Worm (Caenorhabditis elegans): ENCODE data around the gene K08E5.6.
A peak's percentile ranks its signal among the peaks of the same experiment; 100 is the strongest.

K08E5.6 gene

DNA sequence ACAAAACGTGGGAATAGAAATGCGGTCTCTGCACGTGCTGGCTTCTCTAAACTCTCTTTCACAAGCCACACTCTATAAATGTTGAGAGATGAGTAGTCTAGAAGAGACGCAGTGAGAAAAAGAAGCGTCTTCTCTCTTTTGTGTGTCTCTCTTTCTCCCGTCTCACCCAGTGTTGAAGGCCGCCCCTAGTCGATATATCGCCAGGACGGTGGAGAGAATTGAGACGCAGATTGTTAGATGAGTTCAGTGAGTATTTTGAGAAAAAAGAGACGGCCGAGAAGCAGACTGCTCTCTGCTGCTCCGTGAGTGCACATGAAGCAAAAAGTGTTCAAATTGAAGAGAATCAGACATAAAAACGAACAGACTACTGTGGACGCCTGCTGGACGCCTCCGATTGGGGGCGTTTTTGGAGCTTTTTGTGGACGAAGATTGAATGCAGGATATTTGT lies 44.3 kb upstream of the K08E5.6 start (continued):
- peak; percentile 85 for TF ChIP-seq fos-1 (tag; optimal IDR thresholded peaks at IDR 0.05)
- TF ChIP-seq mab-9 (GFP tag; IDR thresholded peaks at IDR 0.05): peak; percentile 50; the same call in 1 of the 2 replicates
- TF ChIP-seq pax-3 (tag; optimal IDR thresholded peaks at IDR 0.05): peak; percentile 53
- TF ChIP-seq mef-2 (tag; optimal IDR thresholded peaks at IDR 0.05): peak; percentile 79
- peak; percentile 83 for TF ChIP-seq mep-1 (tag; optimal IDR thresholded peaks at IDR 0.05)
- peak; percentile 80 for TF ChIP-seq xbp-1 (tag; optimal IDR thresholded peaks at IDR 0.05)
- no peak for TF ChIP-seq alr-1 (tag; optimal IDR thresholded peaks at IDR 0.05; ENCODE audit: borderline replicate concordance)
- TF ChIP-seq mdl-1 (tag; optimal IDR thresholded peaks at IDR 0.05): peak; percentile 88 to 97
- TF ChIP-seq blmp-1 (tag; optimal IDR thresholded peaks at IDR 0.05): peak; percentile 66
- no peak for TF ChIP-seq hlh-4 (tag; optimal IDR thresholded peaks at IDR 0.05)
- peak; percentile 93 for TF ChIP-seq nhr-85 (tag)
- no peak; the same call in 1 of the 2 replicates for TF ChIP-seq ceh-88 (GFP tag; IDR thresholded peaks at IDR 0.05)
- no peak for TF ChIP-seq ceh-90 (tag; optimal IDR thresholded peaks at IDR 0.05)
- peak; percentile 80 to 88 (median 82) for TF ChIP-seq ceh-82 (tag; optimal IDR thresholded peaks at IDR 0.05)
- TF ChIP-seq nhr-28 (tag; optimal IDR thresholded peaks at IDR 0.05): no peak
- peak; percentile 24 for TF ChIP-seq zip-4 (GFP tag; optimal IDR thresholded peaks at IDR 0.05)
- TF ChIP-seq rnt-1 (tag; optimal IDR thresholded peaks at IDR 0.05): peak; percentile 91
- TF ChIP-seq nhr-84 (tag; optimal IDR thresholded peaks at IDR 0.05): no peak
- no peak for TF ChIP-seq nhr-76 (tag; optimal IDR thresholded peaks at IDR 0.05)
- TF ChIP-seq C34B4.2 (tag; optimal IDR thresholded peaks at IDR 0.05): no peak
- no peak; the same call in 1 of the 2 replicates for TF ChIP-seq unc-98 (GFP tag; IDR thresholded peaks at IDR 0.05)
- peak; percentile 95 for TF ChIP-seq snu-23 (GFP tag; optimal IDR thresholded peaks at IDR 0.05)
- TF ChIP-seq fkh-10 (GFP tag; optimal IDR thresholded peaks at IDR 0.05): peak; percentile 64
- no peak for TF ChIP-seq hpl-2 (GFP tag; optimal IDR thresholded peaks at IDR 0.05)
- peak; percentile 26 for TF ChIP-seq sox-4 (tag; optimal IDR thresholded peaks at IDR 0.05)
- no peak for TF ChIP-seq tlp-1 (tag; optimal IDR thresholded peaks at IDR 0.05)
- TF ChIP-seq lin-35 (GFP tag; optimal IDR thresholded peaks at IDR 0.05): peak; percentile 80
- peak; percentile 91 for TF ChIP-seq fkh-8 (tag; optimal IDR thresholded peaks at IDR 0.05)
- TF ChIP-seq nhr-47 (tag; optimal IDR thresholded peaks at IDR 0.05): peak; percentile 94
- TF ChIP-seq dsc-1 (tag; optimal IDR thresholded peaks at IDR 0.05): peak; percentile 92
- TF ChIP-seq pqm-1 (tag; optimal IDR thresholded peaks at IDR 0.05): no peak
- peak; percentile 86 for TF ChIP-seq ceh-8 (GFP tag; optimal IDR thresholded peaks at IDR 0.05)
- peak; percentile 52 for TF ChIP-seq fkh-4 (tag; optimal IDR thresholded peaks at IDR 0.05; ENCODE audit: borderline replicate concordance)
- no peak for TF ChIP-seq sptf-1 (tag; optimal IDR thresholded peaks at IDR 0.05)
- peak; percentile 28 for TF ChIP-seq zag-1 (tag; optimal IDR thresholded peaks at IDR 0.05)
- no peak for TF ChIP-seq efl-3 (GFP tag; optimal IDR thresholded peaks at IDR 0.05)
- peak; percentile 35 for TF ChIP-seq lin-15B (tag; optimal IDR thresholded peaks at IDR 0.05)
- TF ChIP-seq aly-2 (tag; optimal IDR thresholded peaks at IDR 0.05): peak; percentile 78
- no peak for TF ChIP-seq hlh-17 (GFP tag; optimal IDR thresholded peaks at IDR 0.05; ENCODE audit: borderline replicate concordance)
- TF ChIP-seq irx-1 (tag; optimal IDR thresholded peaks at IDR 0.05): peak; percentile 79
- TF ChIP-seq vab-15 (tag; optimal IDR thresholded peaks at IDR 0.05): no peak
- peak; percentile 90 for TF ChIP-seq jun-1 (tag; optimal IDR thresholded peaks at IDR 0.05)
- peak; percentile 97 for TF ChIP-seq nhr-71 (tag; optimal IDR thresholded peaks at IDR 0.05)
- TF ChIP-seq C16A3.4 (tag; optimal IDR thresholded peaks at IDR 0.05): no peak
- peak; percentile 60 for TF ChIP-seq grh-1 (GFP tag; IDR thresholded peaks at IDR 0.05)
- TF ChIP-seq C04F5.9 (tag; optimal IDR thresholded peaks at IDR 0.05): no peak
- TF ChIP-seq ets-5 (GFP tag; IDR thresholded peaks at IDR 0.05): no peak
- TF ChIP-seq unc-130 (tag; optimal IDR thresholded peaks at IDR 0.05): peak; percentile 25
- peak; percentile 85 for TF ChIP-seq lin-13 (GFP tag; optimal IDR thresholded peaks at IDR 0.05)
- TF ChIP-seq nhr-77 (tag; optimal IDR thresholded peaks at IDR 0.05): peak; percentile 90
- TF ChIP-seq nhr-11 (tag; optimal IDR thresholded peaks at IDR 0.05): peak; percentile 87
- TF ChIP-seq nhr-19 (GFP tag; conservative IDR thresholded peaks at IDR 0.05): peak; percentile 86
- peak; percentile 87 to 89 for TF ChIP-seq efl-1 (optimal IDR thresholded peaks at IDR 0.05)
- TF ChIP-seq efl-1 (GFP tag; optimal IDR thresholded peaks at IDR 0.05 in 1 of 2): peak; percentile 64 to 98

Data from whole organism, L1 larva.